Fruit fly (Drosophila melanogaster): ENCODE results near the gene Iru.

The Iru gene

dm6 chr3R:9024835-9025510 is 18.7 kb downstream of the Iru start:
- TF ChIP-seq Myc (optimal IDR thresholded peaks at IDR 0.05) (no peak), psq (optimal IDR thresholded peaks at IDR 0.05) (no peak)

dm6 chr3R:9027082-9027481 is 20.8 kb downstream of the Iru start:
- TF ChIP-seq ttk (optimal IDR thresholded peaks at IDR 0.05) (no peak), Myc (optimal IDR thresholded peaks at IDR 0.05) (no peak), psq (optimal IDR thresholded peaks at IDR 0.05) (no peak), Sin3A (optimal IDR thresholded peaks at IDR 0.05) (no peak), h (optimal IDR thresholded peaks at IDR 0.05) (no peak), insv (optimal IDR thresholded peaks at IDR 0.05) (no peak)

dm6 chr3R:9028690-9029089 is 22.4 kb downstream of the Iru start:
- TF ChIP-seq ttk (optimal IDR thresholded peaks at IDR 0.05) (no peak), h (optimal IDR thresholded peaks at IDR 0.05) (no peak), psq (optimal IDR thresholded peaks at IDR 0.05) (no peak), Sin3A (optimal IDR thresholded peaks at IDR 0.05) (no peak), Myc (optimal IDR thresholded peaks at IDR 0.05) (no peak), insv (optimal IDR thresholded peaks at IDR 0.05) (no peak)

dm6 chr3R:9029411-9029810 is 23.2 kb downstream of the Iru start:
- TF ChIP-seq Myc (optimal IDR thresholded peaks at IDR 0.05) (no peak), psq (optimal IDR thresholded peaks at IDR 0.05) (no peak), h (optimal IDR thresholded peaks at IDR 0.05) (no peak), ttk (optimal IDR thresholded peaks at IDR 0.05) (no peak), insv (optimal IDR thresholded peaks at IDR 0.05) (no peak), Sin3A (optimal IDR thresholded peaks at IDR 0.05) (no peak)

dm6 chr3R:9030006-9030749 is 23.9 kb downstream of the Iru start:
- no peak for TF ChIP-seq insv (optimal IDR thresholded peaks at IDR 0.05)
- no peak for TF ChIP-seq Myc (optimal IDR thresholded peaks at IDR 0.05)
- TF ChIP-seq ttk (optimal IDR thresholded peaks at IDR 0.05): no peak
- no peak for TF ChIP-seq psq (optimal IDR thresholded peaks at IDR 0.05)
- no peak for TF ChIP-seq Sin3A (optimal IDR thresholded peaks at IDR 0.05)
- no peak for TF ChIP-seq h (optimal IDR thresholded peaks at IDR 0.05)

- TF ChIP-seq ttk (optimal IDR thresholded peaks at IDR 0.05): no peak
- no peak for TF ChIP-seq Myc (optimal IDR thresholded peaks at IDR 0.05)
Measured at dm6 chr3R:9030750-9031128, 24.5 kb downstream of the Iru start.

- TF ChIP-seq psq (optimal IDR thresholded peaks at IDR 0.05) (no peak), ttk (optimal IDR thresholded peaks at IDR 0.05) (no peak), h (optimal IDR thresholded peaks at IDR 0.05) (no peak), insv (optimal IDR thresholded peaks at IDR 0.05) (no peak), Myc (optimal IDR thresholded peaks at IDR 0.05) (no peak), Sin3A (optimal IDR thresholded peaks at IDR 0.05) (no peak)
Measured at dm6 chr3R:9031797-9032418, 25.7 kb downstream of the Iru start.

dm6 chr3R:9033619-9034401 is 27.6 kb downstream of the Iru start:
- TF ChIP-seq ttk (optimal IDR thresholded peaks at IDR 0.05): no peak
- TF ChIP-seq Myc (optimal IDR thresholded peaks at IDR 0.05): no peak

- TF ChIP-seq h (optimal IDR thresholded peaks at IDR 0.05): no peak
- TF ChIP-seq Myc (optimal IDR thresholded peaks at IDR 0.05): no peak
Measured at dm6 chr3R:9035252-9035651, 29.0 kb downstream of the Iru start.

- TF ChIP-seq psq (optimal IDR thresholded peaks at IDR 0.05): no peak
- no peak for TF ChIP-seq Sin3A (optimal IDR thresholded peaks at IDR 0.05)
- TF ChIP-seq insv (optimal IDR thresholded peaks at IDR 0.05): no peak
- no peak for TF ChIP-seq ttk (optimal IDR thresholded peaks at IDR 0.05)
- no peak for TF ChIP-seq h (optimal IDR thresholded peaks at IDR 0.05)
- TF ChIP-seq Myc (optimal IDR thresholded peaks at IDR 0.05): no peak
Measured at dm6 chr3R:9037946-9038345, 31.7 kb downstream of the Iru start.

dm6 chr3R:9038652-9039051 is 32.4 kb downstream of the Iru start, which contains the start of gene hyx:
TSS of gene hyx (plus strand) at chr3R:9038760.
- TF ChIP-seq insv (optimal IDR thresholded peaks at IDR 0.05): no peak
- no peak for TF ChIP-seq h (optimal IDR thresholded peaks at IDR 0.05)
- no peak for TF ChIP-seq Myc (optimal IDR thresholded peaks at IDR 0.05)
- no peak for TF ChIP-seq Sin3A (optimal IDR thresholded peaks at IDR 0.05)
- TF ChIP-seq ttk (optimal IDR thresholded peaks at IDR 0.05): no peak
- no peak for TF ChIP-seq psq (optimal IDR thresholded peaks at IDR 0.05)

- no peak for TF ChIP-seq Sin3A (optimal IDR thresholded peaks at IDR 0.05)
- TF ChIP-seq insv (optimal IDR thresholded peaks at IDR 0.05): no peak
Measured at dm6 chr3R:9039448-9039847, 33.2 kb downstream of the Iru start, which contains the start of gene neur. TSS of gene neur (minus strand) at chr3R:9039471.
